Fruit fly (Drosophila melanogaster) whole organism, adult: Measurements from ENCODE around the gene f.

Source experiments
- CG11617 ChIP-seq: fragments of 200-800 bp; sonication (Bioruptor generic); optimal IDR thresholded peaks from 2 replicates; lab custom pipeline; 2017; ENCODE audit warnings: mild to moderate bottlenecking, missing biosample characterization, missing genetic modification reagents, missing genetic modification characterization
- CG12768 ChIP-seq: fragments of 200-800 bp; sonication (Bioruptor generic); optimal IDR thresholded peaks from 2 replicates; lab custom pipeline; 2017; ENCODE audit warnings: missing biosample characterization, missing genetic modification characterization, mild to moderate bottlenecking, moderate library complexity, missing genetic modification reagents
- CG14711 ChIP-seq: fragments of 200-800 bp; sonication (Bioruptor generic); optimal IDR thresholded peaks from 2 replicates; lab custom pipeline; 2018; ENCODE audit warnings: missing biosample characterization, mild to moderate bottlenecking, missing genetic modification characterization, moderate library complexity
- CG1620 ChIP-seq: fragments of 200-800 bp; sonication (Bioruptor generic); optimal IDR thresholded peaks from 2 replicates; lab custom pipeline; 2016; ENCODE audit warnings: missing biosample characterization, missing genetic modification characterization
- CG33017 ChIP-seq: fragments of 200-800 bp; sonication (Bioruptor generic); optimal IDR thresholded peaks from 2 replicates; lab custom pipeline; 2018; ENCODE audit warnings: missing biosample characterization, mild to moderate bottlenecking, missing genetic modification characterization, moderate library complexity
- CG5204 ChIP-seq: fragments of 200-800 bp; sonication (Bioruptor generic); optimal IDR thresholded peaks from 2 replicates; lab custom pipeline; 2016; ENCODE audit warnings: missing biosample characterization, missing genetic modification characterization
- CG7045 ChIP-seq: fragments of 200-800 bp; sonication (Bioruptor generic); optimal IDR thresholded peaks from 2 replicates; lab custom pipeline; 2017; ENCODE audit warnings: missing biosample characterization, mild to moderate bottlenecking, missing genetic modification characterization
- CG7101 ChIP-seq: fragments of 200-800 bp; sonication (Bioruptor generic); optimal IDR thresholded peaks from 2 replicates; lab custom pipeline; 2018; ENCODE audit warnings: missing biosample characterization, mild to moderate bottlenecking, missing genetic modification characterization, moderate library complexity
- Clk ChIP-seq: fragments of 200-800 bp; sonication (Bioruptor generic); optimal IDR thresholded peaks from 2 replicates; lab custom pipeline; 2017; ENCODE audit warnings: missing biosample characterization, missing genetic modification characterization
- Crg-1 ChIP-seq: fragments of 200-800 bp; sonication (Bioruptor generic); optimal IDR thresholded peaks from 2 replicates; lab custom pipeline; 2016; ENCODE audit warnings: missing biosample characterization, missing genetic modification characterization
- Hr96 ChIP-seq: fragments of 200-800 bp; sonication (Bioruptor generic); optimal IDR thresholded peaks from 2 replicates; lab custom pipeline; 2016; ENCODE audit warnings: missing biosample characterization, missing genetic modification characterization
- Mnt ChIP-seq: fragments of 200-800 bp; sonication (Bioruptor generic); optimal IDR thresholded peaks from 2 replicates; lab custom pipeline; 2016; ENCODE audit warnings: missing biosample characterization, mild to moderate bottlenecking, missing genetic modification characterization
- bab1 ChIP-seq: fragments of 200-800 bp; sonication (Bioruptor generic); optimal IDR thresholded peaks from 3 replicates; lab custom pipeline; 2019; ENCODE audit warnings: missing biosample characterization, mild to moderate bottlenecking, missing genetic modification characterization, moderate library complexity
- cic ChIP-seq: fragments of 200-800 bp; sonication (Bioruptor generic); optimal IDR thresholded peaks from 2 replicates; lab custom pipeline; 2017; ENCODE audit warnings: missing biosample characterization, mild to moderate bottlenecking, missing genetic modification characterization, moderate library complexity
- cnc ChIP-seq, 2 experiments: fragments of >200 bp; optimal IDR thresholded peaks; 2 replicates each; lab custom pipeline; 2017
- kay ChIP-seq: fragments of 200-800 bp; sonication (Bioruptor generic); peaks from one replicate; lab custom pipeline; 2016; ENCODE audit warnings: missing biosample characterization, missing genetic modification characterization, borderline replicate concordance
- ovo ChIP-seq: fragments of 200-800 bp; sonication (Bioruptor generic); optimal IDR thresholded peaks from 2 replicates; lab custom pipeline; 2016; ENCODE audit warnings: missing biosample characterization, missing genetic modification characterization
- pad ChIP-seq: fragments of 200-800 bp; sonication (Bioruptor generic); optimal IDR thresholded peaks from 3 replicates; lab custom pipeline; 2017; ENCODE audit warnings: missing biosample characterization, missing genetic modification characterization, mild to moderate bottlenecking, moderate library complexity, missing genetic modification reagents
- tj ChIP-seq: fragments of 200-800 bp; sonication (Bioruptor generic); optimal IDR thresholded peaks from 3 replicates; lab custom pipeline; 2017; ENCODE audit warnings: missing biosample characterization, mild to moderate bottlenecking, missing genetic modification characterization, moderate library complexity
- toe ChIP-seq: fragments of 200-800 bp; sonication (Bioruptor generic); optimal IDR thresholded peaks from 2 replicates; lab custom pipeline; 2016; ENCODE audit warnings: missing biosample characterization, missing genetic modification characterization

Gene f

dm6 chrX:17223715-17224114 is 9.0 kb upstream of the f start, which contains the start of gene CG34327:
Gene CG34327, minus strand, starts transcription at chrX:17223815.
- TF ChIP-seq Mnt (GFP tag; lab: Kevin White, UChicago): no peak

DNA sequence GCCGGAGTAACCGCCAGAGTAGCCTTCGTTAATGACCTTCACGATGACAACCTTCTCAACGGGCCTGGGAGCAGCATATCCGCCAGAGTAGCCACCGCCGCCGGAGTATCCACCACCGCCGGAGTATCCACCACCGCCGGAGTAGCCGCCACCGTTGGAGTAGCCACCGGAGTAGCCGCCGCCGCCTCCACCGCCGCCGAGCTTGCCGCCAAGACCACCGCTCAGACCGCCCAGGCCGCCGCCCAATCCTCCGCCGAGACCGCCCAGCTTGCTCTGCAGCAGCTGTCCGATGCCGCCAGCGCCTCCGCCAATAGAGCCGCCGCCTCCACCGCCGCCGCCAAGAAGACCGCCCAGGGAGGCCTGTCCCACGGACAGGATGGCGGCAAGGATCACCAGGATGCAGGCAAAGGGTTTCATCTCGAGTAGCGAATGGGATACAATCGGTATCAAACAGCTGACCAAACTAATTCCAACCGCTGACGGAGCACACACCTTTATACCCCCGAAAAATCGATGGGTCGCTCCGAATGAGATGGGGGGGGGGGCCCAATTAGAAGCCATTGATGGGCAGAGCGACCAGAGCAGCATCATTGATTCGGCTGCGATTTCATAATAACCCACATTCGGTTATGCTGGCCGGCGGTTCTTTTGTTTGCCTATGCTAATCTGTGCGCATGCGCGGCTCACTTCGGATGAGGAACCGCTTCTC is 6.6 kb upstream of the f start:
- no peak for TF ChIP-seq kay (GFP tag; lab: Kevin White, UChicago)
- TF ChIP-seq CG11617 (GFP tag; lab: Kevin White, UChicago): no peak
- no peak for TF ChIP-seq tj (GFP tag; lab: Kevin White, UChicago)
- no peak for TF ChIP-seq toe (GFP tag; lab: Kevin White, UChicago)
- TF ChIP-seq cic: no peak
- no peak for TF ChIP-seq Crg-1
- no peak for TF ChIP-seq ovo
- TF ChIP-seq CG33017: no peak
- no peak for TF ChIP-seq cnc (optimal IDR thresholded peaks at IDR 0.05; lab: Kevin White, UChicago)
- TF ChIP-seq Hr96 (GFP tag; lab: Kevin White, UChicago): no peak

DNA sequence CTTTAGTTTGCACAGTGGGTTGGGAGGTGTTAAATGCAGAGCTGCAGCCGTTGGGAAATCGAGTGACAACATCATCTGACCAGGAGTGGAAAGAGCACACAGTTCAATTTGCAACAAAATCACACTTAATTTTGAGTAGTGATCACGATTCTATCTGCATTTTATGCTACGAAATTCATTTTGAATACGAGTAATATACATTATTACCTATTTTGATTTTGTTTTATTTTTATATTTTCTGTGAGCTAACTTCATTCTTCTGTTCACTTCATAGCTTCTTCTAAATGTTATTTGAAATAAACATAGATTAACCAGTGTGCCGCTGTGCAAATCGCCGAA is 6.1 kb upstream of the f start, which contains the start of gene CG10598:
Gene CG10598, minus strand, starts transcription at position 187 of the 339 bp plus-strand sequence.
- TF ChIP-seq Crg-1: no peak
- TF ChIP-seq CG7045 (GFP tag; lab: Kevin White, UChicago): no peak
- TF ChIP-seq kay (GFP tag; lab: Kevin White, UChicago): no peak
- TF ChIP-seq pad (GFP tag; lab: Kevin White, UChicago): no peak
- TF ChIP-seq CG33017: no peak
- TF ChIP-seq cnc (optimal IDR thresholded peaks at IDR 0.05; lab: Kevin White, UChicago): no peak
- no peak for TF ChIP-seq tj (GFP tag; lab: Kevin White, UChicago)
- no peak for TF ChIP-seq ovo
- TF ChIP-seq CG1620 (GFP tag; lab: Kevin White, UChicago): no peak
- no peak for TF ChIP-seq toe (GFP tag; lab: Kevin White, UChicago)
- TF ChIP-seq cic: no peak
- TF ChIP-seq CG14711 (tag; lab: Kevin White, UChicago): no peak
- no peak for TF ChIP-seq CG11617 (GFP tag; lab: Kevin White, UChicago)
- TF ChIP-seq Hr96 (GFP tag; lab: Kevin White, UChicago): no peak
- no peak for TF ChIP-seq bab1 (GFP tag; lab: Kevin White, UChicago)

dm6 chrX:17227462-17227861 is 5.3 kb upstream of the f start:
- TF ChIP-seq bab1 (GFP tag; lab: Kevin White, UChicago) (no peak), cnc (optimal IDR thresholded peaks at IDR 0.05; lab: Kevin White, UChicago) (no peak), CG7101 (no peak), CG33017 (no peak), CG12768 (GFP tag; lab: Kevin White, UChicago) (no peak), CG7045 (GFP tag; lab: Kevin White, UChicago) (no peak)

DNA sequence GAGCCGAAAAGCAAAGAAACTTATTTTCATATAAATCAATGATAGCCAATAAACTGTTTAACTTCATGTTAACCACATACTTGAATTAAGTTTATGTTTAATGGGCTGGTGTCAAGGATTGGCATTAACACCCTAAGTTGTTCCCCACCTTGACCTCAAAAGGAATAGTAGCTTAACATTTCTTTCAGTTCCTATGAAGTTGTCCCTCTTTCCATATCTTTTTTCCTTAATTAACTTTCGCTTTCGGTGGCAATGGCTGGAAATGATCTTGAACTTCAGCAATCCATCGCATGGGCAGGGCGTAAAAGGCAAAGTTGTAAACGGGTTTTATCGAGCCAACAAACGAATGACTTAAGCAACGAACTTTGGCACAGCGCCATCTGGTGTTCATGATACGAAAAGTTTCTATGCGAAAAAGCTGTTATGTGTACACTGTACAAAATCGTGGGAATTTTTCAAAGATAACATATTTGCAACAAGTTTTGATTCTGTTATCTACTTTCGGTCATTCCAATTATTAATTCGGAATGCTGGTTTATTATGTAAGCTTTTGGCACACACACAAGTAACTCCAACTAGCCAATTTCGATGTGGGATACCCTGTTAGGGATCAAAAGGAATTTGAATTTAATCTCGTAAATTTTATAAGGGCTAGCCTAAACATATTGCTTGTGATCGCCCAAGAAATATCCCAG is 3.1 kb upstream of the f start:
- TF ChIP-seq Crg-1: no peak
- TF ChIP-seq bab1 (GFP tag; lab: Kevin White, UChicago): no peak
- no peak for TF ChIP-seq CG5204 (GFP tag; lab: Kevin White, UChicago)
- TF ChIP-seq Hr96 (GFP tag; lab: Kevin White, UChicago): no peak
- no peak for TF ChIP-seq CG12768 (GFP tag; lab: Kevin White, UChicago)
- no peak for TF ChIP-seq cnc (optimal IDR thresholded peaks at IDR 0.05; lab: Kevin White, UChicago)
- TF ChIP-seq CG7101: no peak
- TF ChIP-seq kay (GFP tag; lab: Kevin White, UChicago): no peak
- no peak for TF ChIP-seq Mnt (GFP tag; lab: Kevin White, UChicago)
- no peak for TF ChIP-seq CG14711 (tag; lab: Kevin White, UChicago)
- TF ChIP-seq ovo: no peak
- TF ChIP-seq tj (GFP tag; lab: Kevin White, UChicago): no peak
- no peak for TF ChIP-seq pad (GFP tag; lab: Kevin White, UChicago)
- no peak for TF ChIP-seq CG1620 (GFP tag; lab: Kevin White, UChicago)
- TF ChIP-seq Clk (GFP tag; lab: Kevin White, UChicago): no peak
- TF ChIP-seq CG7045 (GFP tag; lab: Kevin White, UChicago): no peak

dm6 chrX:17230944-17231343 is 1.8 kb upstream of the f start, which contains the start of gene CG10597:
Gene CG10597, minus strand, starts transcription at chrX:17231044.
- no peak for TF ChIP-seq CG11617 (GFP tag; lab: Kevin White, UChicago)
- TF ChIP-seq cic: no peak
- no peak for TF ChIP-seq CG5204 (GFP tag; lab: Kevin White, UChicago)
- no peak for TF ChIP-seq kay (GFP tag; lab: Kevin White, UChicago)
- no peak for TF ChIP-seq Crg-1
- TF ChIP-seq Clk (GFP tag; lab: Kevin White, UChicago): no peak

DNA sequence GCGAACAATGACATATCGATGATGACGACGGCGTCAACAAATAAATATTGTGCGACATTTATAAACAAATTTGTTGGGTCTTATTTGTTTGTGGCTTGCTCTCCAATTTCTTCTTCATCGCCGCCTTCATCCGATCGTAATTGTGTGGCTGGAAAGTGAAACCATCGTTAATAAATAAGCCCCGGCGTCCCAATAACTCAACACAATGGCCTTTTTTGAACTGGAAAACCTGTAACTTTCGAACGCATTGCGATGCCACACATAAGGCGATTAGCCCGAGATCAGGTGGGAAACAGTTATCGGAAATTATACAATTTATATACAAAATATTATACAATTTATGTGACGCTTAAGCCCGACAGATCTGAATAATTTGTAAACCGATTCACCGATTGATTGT is 3.7 kb downstream of the f start:
- TF ChIP-seq CG11617 (GFP tag; lab: Kevin White, UChicago) (no peak), CG14711 (tag; lab: Kevin White, UChicago) (no peak), Clk (GFP tag; lab: Kevin White, UChicago) (no peak), toe (GFP tag; lab: Kevin White, UChicago) (no peak), ovo (no peak), Crg-1 (no peak), Mnt (GFP tag; lab: Kevin White, UChicago) (no peak), tj (GFP tag; lab: Kevin White, UChicago) (no peak), bab1 (GFP tag; lab: Kevin White, UChicago) (no peak), cic (no peak), CG7101 (no peak), Hr96 (GFP tag; lab: Kevin White, UChicago) (no peak), pad (GFP tag; lab: Kevin White, UChicago) (no peak), cnc (optimal IDR thresholded peaks at IDR 0.05; lab: Kevin White, UChicago) (no peak)
